Worm (Caenorhabditis elegans): ENCODE data around the gene srg-48.

Gene srg-48

ce11 chrIV:7057677-7058076 lies 14.5 kb upstream of the srg-48 start, which contains the start of gene srx-50:
Gene srx-50, plus strand, starts transcription at chrIV:7057977.
- TF ChIP-seq nhr-232 (tag; optimal IDR thresholded peaks at IDR 0.05) (no peak), pat-9 (tag; optimal IDR thresholded peaks at IDR 0.05) (no peak), pag-3 (tag; optimal IDR thresholded peaks at IDR 0.05; ENCODE audit: borderline replicate concordance) (no peak), fax-1 (tag; optimal IDR thresholded peaks at IDR 0.05) (no peak), hlh-30 (tag; optimal IDR thresholded peaks at IDR 0.05; ENCODE audit: insufficient read depth) (no peak), npax-4 (tag; optimal IDR thresholded peaks at IDR 0.05) (no peak), pqm-1 (tag; optimal IDR thresholded peaks at IDR 0.05) (no peak), K09A11.1 (tag; optimal IDR thresholded peaks at IDR 0.05; ENCODE audit: insufficient read depth) (no peak), dve-1 (tag; optimal IDR thresholded peaks at IDR 0.05) (no peak), C38D4.7 (GFP tag; optimal IDR thresholded peaks at IDR 0.05) (no peak), sdc-2 (tag; optimal IDR thresholded peaks at IDR 0.05) (no peak), fkh-10 (GFP tag; optimal IDR thresholded peaks at IDR 0.05) (no peak), unc-86 (tag; optimal IDR thresholded peaks at IDR 0.05) (no peak), fkh-6 (tag; optimal IDR thresholded peaks at IDR 0.05) (no peak), unc-55 (GFP tag; optimal IDR thresholded peaks at IDR 0.05) (no peak), T23F11.4 (GFP tag; optimal IDR thresholded peaks at IDR 0.05) (no peak)

- no peak for TF ChIP-seq gmeb-2 (tag; optimal IDR thresholded peaks at IDR 0.05)
- no peak for TF ChIP-seq hlh-13 (GFP tag; optimal IDR thresholded peaks at IDR 0.05)
- no peak for TF ChIP-seq rnt-1 (tag; optimal IDR thresholded peaks at IDR 0.05)
- no peak for TF ChIP-seq che-1 (tag; optimal IDR thresholded peaks at IDR 0.05)
- TF ChIP-seq unc-3 (GFP tag; conservative IDR thresholded peaks at IDR 0.05), result no peak
- no peak for TF ChIP-seq unc-3 (tag; optimal IDR thresholded peaks at IDR 0.05)
- no peak for TF ChIP-seq ceh-30 (tag; optimal IDR thresholded peaks at IDR 0.05)
- TF ChIP-seq pat-9 (tag; optimal IDR thresholded peaks at IDR 0.05), result no peak
- TF ChIP-seq odd-2 (tag; optimal IDR thresholded peaks at IDR 0.05), result no peak
- TF ChIP-seq hlh-30 (tag; optimal IDR thresholded peaks at IDR 0.05; ENCODE audit: insufficient read depth), result no peak
- TF ChIP-seq ama-1 (optimal IDR thresholded peaks at IDR 0.05), result no peak
- no peak for TF ChIP-seq sox-2 (GFP tag; IDR thresholded peaks at IDR 0.05)
- TF ChIP-seq pha-4 (tag; optimal IDR thresholded peaks at IDR 0.05), result no peak
- no peak for TF ChIP-seq C08G9.2 (tag; optimal IDR thresholded peaks at IDR 0.05)
- no peak for TF ChIP-seq K09A11.1 (tag; optimal IDR thresholded peaks at IDR 0.05; ENCODE audit: insufficient read depth)
- TF ChIP-seq ref-2 (tag; optimal IDR thresholded peaks at IDR 0.05), result no peak
- TF ChIP-seq nhr-11 (tag; optimal IDR thresholded peaks at IDR 0.05), result no peak
- TF ChIP-seq hlh-15 (tag; optimal IDR thresholded peaks at IDR 0.05), result no peak
- no peak for TF ChIP-seq K02D7.2 (tag; optimal IDR thresholded peaks at IDR 0.05)
- TF ChIP-seq fkh-6 (tag; optimal IDR thresholded peaks at IDR 0.05), result no peak
Measured at ce11 chrIV:7062697-7063096, 9.5 kb upstream of the srg-48 start.

ce11 chrIV:7065022-7065421 lies 7.2 kb upstream of the srg-48 start, which contains the start of gene Y43B11AL.1:
Gene Y43B11AL.1, plus strand, starts transcription at chrIV:7065322.
- TF ChIP-seq ceh-9 (tag; optimal IDR thresholded peaks at IDR 0.05) (no peak), ceh-14 (tag; optimal IDR thresholded peaks at IDR 0.05) (no peak), ceh-2 (tag; optimal IDR thresholded peaks at IDR 0.05) (no peak), pat-9 (tag; optimal IDR thresholded peaks at IDR 0.05) (no peak), pax-1 (tag; optimal IDR thresholded peaks at IDR 0.05) (no peak)

ce11 chrIV:7067446-7067845 lies 4.8 kb upstream of the srg-48 start:
- TF ChIP-seq T23F11.4 (GFP tag; optimal IDR thresholded peaks at IDR 0.05), result no peak

DNA sequence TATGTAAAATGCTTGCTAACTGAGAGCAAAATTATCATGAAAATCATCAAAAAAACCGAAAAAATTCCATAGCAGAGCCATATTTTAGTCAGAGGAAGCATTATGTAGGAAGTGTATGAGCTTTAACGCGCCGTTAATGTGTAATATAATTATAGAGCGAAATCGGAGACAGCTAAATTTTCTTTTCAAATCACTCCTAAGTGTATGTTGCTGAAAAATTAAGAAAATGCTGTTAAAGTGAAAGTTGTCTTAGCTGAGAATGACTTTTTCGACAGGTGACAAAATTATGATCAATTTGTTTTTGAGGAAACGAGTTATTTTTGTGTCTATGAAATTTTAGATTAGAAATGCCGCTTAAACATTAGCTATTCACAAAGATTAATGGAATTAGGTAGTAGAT lies 2.9 kb downstream of the srg-48 start, which contains the start of gene srg-50:
Gene srg-50 (minus strand): TSS at position 101 of the 400 bp plus-strand sequence.
- TF ChIP-seq fkh-6 (tag; optimal IDR thresholded peaks at IDR 0.05) (no peak), ref-2 (tag; optimal IDR thresholded peaks at IDR 0.05) (no peak), Y22D7AL.16 (tag; optimal IDR thresholded peaks at IDR 0.05) (no peak), rnt-1 (tag; optimal IDR thresholded peaks at IDR 0.05) (no peak), ceh-19 (GFP tag; optimal IDR thresholded peaks at IDR 0.05) (no peak), ceh-22 (tag; optimal IDR thresholded peaks at IDR 0.05) (no peak), nhr-11 (tag; optimal IDR thresholded peaks at IDR 0.05) (no peak), syd-9 (tag; optimal IDR thresholded peaks at IDR 0.05) (no peak), ceh-34 (tag; optimal IDR thresholded peaks at IDR 0.05) (no peak), nfya-1 (tag; optimal IDR thresholded peaks at IDR 0.05) (no peak), C38D4.7 (GFP tag; optimal IDR thresholded peaks at IDR 0.05) (no peak), hlh-6 (tag; optimal IDR thresholded peaks at IDR 0.05) (no peak), unc-3 (GFP tag; conservative IDR thresholded peaks at IDR 0.05) (no peak), unc-3 (tag; optimal IDR thresholded peaks at IDR 0.05) (no peak), mec-3 (tag; optimal IDR thresholded peaks at IDR 0.05; ENCODE audit: borderline replicate concordance) (no peak), lim-6 (tag; optimal IDR thresholded peaks at IDR 0.05) (no peak), npax-4 (tag; optimal IDR thresholded peaks at IDR 0.05) (no peak), pha-4 (tag; optimal IDR thresholded peaks at IDR 0.05) (no peak), hlh-13 (GFP tag; optimal IDR thresholded peaks at IDR 0.05) (no peak)

Data from whole organism, late embryonic.